Fruit fly (Drosophila melanogaster) S2 (cell line): ENCODE measurements around the gene CG45413.

Experiments used
- CG8478 ChIP-seq: fragments of >200 bp; optimal IDR thresholded peaks from 2 replicates; lab custom pipeline; 2018
- CTCF ChIP-seq, 2 experiments: fragments of >200 bp; optimal IDR thresholded peaks; 2 replicates each; lab custom pipeline; 2018

dm6 chr3L:6914776-6915175 is 17.0 kb downstream of the CG45413 start, which contains the start of gene Prat2:
- TF ChIP-seq CTCF (optimal IDR thresholded peaks at IDR 0.05; lab: Kevin White, UChicago): no peak
- no peak for TF ChIP-seq CG8478
